Worm (Caenorhabditis elegans) whole organism, L4 larva: ENCODE measurements around the gene F56C3.3.

Experiments
- D1046.2 ChIP-seq: fragments of 200-800 bp; sonication (Bioruptor generic); IDR thresholded peaks from 2 replicates; pipeline ENCODE4 v1.3.6; 2022; ENCODE audit warnings: missing genetic modification characterization, missing compliant biosample characterization
- F10B5.3 ChIP-seq: sonication (generic microtip); optimal IDR thresholded peaks from 2 replicates; lab custom pipeline; 2016; ENCODE audit warnings: mild to moderate bottlenecking, missing genetic modification characterization, missing compliant biosample characterization
- F26F4.8 ChIP-seq: fragments of 200-800 bp; sonication (Bioruptor generic); conservative IDR thresholded peaks from 2 replicates; pipeline ENCODE4 v1.3.6; 2022; ENCODE audit warnings: missing genetic modification characterization, missing compliant biosample characterization
- T26A8.4 ChIP-seq: fragments of 200-800 bp; sonication (Bioruptor generic); IDR thresholded peaks from 2 replicates; pipeline ENCODE4 v1.3.6; 2022; ENCODE audit warnings: missing genetic modification characterization, missing compliant biosample characterization
- Y105C5A.15 ChIP-seq: fragments of 200-800 bp; sonication (Bioruptor generic); IDR thresholded peaks from 2 replicates; pipeline ENCODE4 v1.3.6; 2022; ENCODE audit warnings: missing genetic modification characterization, missing compliant biosample characterization
- ZK337.2 ChIP-seq: fragments of 200-800 bp; sonication (Bioruptor generic); IDR thresholded peaks from 2 replicates; pipeline ENCODE4 v1.3.6; 2022; ENCODE audit warnings: missing genetic modification reagents, missing genetic modification characterization, missing compliant biosample characterization
- aha-1 ChIP-seq: fragments of 150-350 bp; peaks from one replicate; lab custom pipeline; 2014; ENCODE audit warnings: missing biosample characterization, missing genetic modification characterization
- arid-1 ChIP-seq: fragments of 200-800 bp; sonication (Bioruptor generic); conservative IDR thresholded peaks from 2 replicates; pipeline ENCODE4 v1.3.6; 2022; ENCODE audit warnings: missing genetic modification reagents, missing genetic modification characterization, missing compliant biosample characterization
- ceh-20 ChIP-seq: fragments of 200-800 bp; sonication (Bioruptor generic); IDR thresholded peaks from 2 replicates; pipeline ENCODE4 v1.3.6; 2022; ENCODE audit warnings: missing genetic modification reagents, missing genetic modification characterization, missing compliant biosample characterization
- ceh-28 ChIP-seq: fragments of 150-350 bp; optimal IDR thresholded peaks from 2 replicates; lab custom pipeline; 2014; ENCODE audit warnings: missing biosample characterization, missing genetic modification reagents, missing genetic modification characterization
- ctbp-1 ChIP-seq: fragments of 200-800 bp; sonication (Bioruptor generic); IDR thresholded peaks from 2 replicates; pipeline ENCODE4 v1.3.6; 2022; ENCODE audit warnings: missing genetic modification reagents, missing genetic modification characterization, missing compliant biosample characterization
- daf-12 ChIP-seq: fragments of 150-350 bp; optimal IDR thresholded peaks from 2 replicates; lab custom pipeline; 2014; ENCODE audit warnings: missing biosample characterization, missing genetic modification reagents, missing genetic modification characterization
- daf-19 ChIP-seq: fragments of 200-800 bp; sonication (Bioruptor generic); conservative IDR thresholded peaks from 2 replicates; pipeline ENCODE4 v1.3.6; 2022; ENCODE audit warnings: missing genetic modification characterization, missing compliant biosample characterization
- dmd-6 ChIP-seq: fragments of 200-800 bp; sonication (Bioruptor generic); IDR thresholded peaks from 2 replicates; pipeline ENCODE4 v1.3.6; 2022; ENCODE audit warnings: missing genetic modification reagents, missing genetic modification characterization, missing compliant biosample characterization
- dpl-1 ChIP-seq: fragments of 150-350 bp; optimal IDR thresholded peaks from 2 replicates; lab custom pipeline; 2014; ENCODE audit warnings: missing biosample characterization, missing genetic modification reagents, missing genetic modification characterization
- duxl-1 ChIP-seq: sonication (generic microtip); optimal IDR thresholded peaks from 2 replicates; lab custom pipeline; 2016; ENCODE audit warnings: mild to moderate bottlenecking, missing genetic modification characterization, moderate library complexity, missing compliant biosample characterization; ENCODE audit not compliant: poor library complexity
- egl-27 ChIP-seq: sonication (generic microtip); optimal IDR thresholded peaks from 3 replicates; lab custom pipeline; 2017; ENCODE audit warnings: missing biosample characterization, missing genetic modification reagents, missing genetic modification characterization
- egl-43 ChIP-seq: fragments of 200-800 bp; sonication (Bioruptor generic); IDR thresholded peaks from 2 replicates; pipeline ENCODE4 v1.3.6; 2022; ENCODE audit warnings: missing genetic modification reagents, missing genetic modification characterization, missing compliant biosample characterization
- gei-8 ChIP-seq: fragments of 200-800 bp; sonication (Bioruptor generic); optimal IDR thresholded peaks from 2 replicates; lab custom pipeline; 2018; ENCODE audit warnings: mild to moderate bottlenecking, missing genetic modification characterization, missing compliant biosample characterization
- hif-1 ChIP-seq, 2 experiments: sonication (generic microtip); optimal IDR thresholded peaks; 2 replicates each; lab custom pipeline; 2016 to 2017; ENCODE audit warnings: missing compliant biosample characterization in 2 of 2, missing genetic modification characterization in 2 of 2, missing genetic modification reagents in 2 of 2, missing genotype in 2 of 2, mild to moderate bottlenecking in 1 of 2
- hlh-11 ChIP-seq: fragments of 200-800 bp; sonication (Bioruptor generic); optimal IDR thresholded peaks from 2 replicates; lab custom pipeline; 2018; ENCODE audit warnings: mild to moderate bottlenecking, missing genetic modification characterization, missing compliant biosample characterization
- jun-1 ChIP-seq: fragments of 150-350 bp; optimal IDR thresholded peaks from 2 replicates; lab custom pipeline; 2014; ENCODE audit warnings: missing biosample characterization, missing genetic modification reagents, missing genetic modification characterization
- lin-1 ChIP-seq: fragments of 200-800 bp; sonication (Bioruptor generic); IDR thresholded peaks from 2 replicates; pipeline ENCODE4 v1.3.6; 2022; ENCODE audit warnings: missing genetic modification reagents, missing genetic modification characterization, missing compliant biosample characterization
- lin-13 ChIP-seq: fragments of 150-350 bp; optimal IDR thresholded peaks from 2 replicates; lab custom pipeline; 2014; ENCODE audit warnings: missing biosample characterization, missing genetic modification reagents, missing genetic modification characterization
- lin-29 ChIP-seq: fragments of 200-800 bp; sonication (Bioruptor generic); IDR thresholded peaks from 2 replicates; pipeline ENCODE4 v1.3.6; 2022; ENCODE audit warnings: missing genetic modification reagents, missing genetic modification characterization, missing compliant biosample characterization
- lin-38 ChIP-seq: fragments of 200-800 bp; sonication (Bioruptor generic); IDR thresholded peaks from 2 replicates; pipeline ENCODE4 v1.3.6; 2022; ENCODE audit warnings: missing genetic modification reagents, missing genetic modification characterization, missing compliant biosample characterization
- mdt-29 ChIP-seq: fragments of 200-800 bp; sonication (Bioruptor generic); IDR thresholded peaks from 2 replicates; pipeline ENCODE4 v1.3.6; 2022; ENCODE audit warnings: missing genetic modification reagents, missing genetic modification characterization, missing compliant biosample characterization
- mep-1 ChIP-seq: fragments of 150-350 bp; sonication (generic microtip); optimal IDR thresholded peaks from 3 replicates; lab custom pipeline; 2014; ENCODE audit warnings: missing biosample characterization, missing genetic modification characterization
- mxl-3 ChIP-seq: fragments of 200-800 bp; sonication (Bioruptor generic); optimal IDR thresholded peaks from 2 replicates; lab custom pipeline; 2018; ENCODE audit warnings: mild to moderate bottlenecking, missing genetic modification characterization, missing compliant biosample characterization
- nhr-102 ChIP-seq: sonication (generic microtip); optimal IDR thresholded peaks from 2 replicates; lab custom pipeline; 2016; ENCODE audit warnings: mild to moderate bottlenecking, missing genetic modification characterization, moderate library complexity, missing compliant biosample characterization
- nhr-111 ChIP-seq: fragments of 200-800 bp; sonication (Bioruptor generic); optimal IDR thresholded peaks from 2 replicates; lab custom pipeline; 2018; ENCODE audit warnings: mild to moderate bottlenecking, missing genetic modification characterization, missing compliant biosample characterization
- nhr-48 ChIP-seq: sonication (generic microtip); optimal IDR thresholded peaks from 2 replicates; lab custom pipeline; 2016; ENCODE audit warnings: mild to moderate bottlenecking, missing genetic modification characterization, missing compliant biosample characterization
- nhr-77 ChIP-seq: fragments of 150-350 bp; optimal IDR thresholded peaks from 2 replicates; lab custom pipeline; 2014; ENCODE audit warnings: missing biosample characterization, missing genetic modification characterization
- php-3 ChIP-seq: fragments of 200-800 bp; sonication (Bioruptor generic); IDR thresholded peaks from 2 replicates; pipeline ENCODE4 v1.3.6; 2022; ENCODE audit warnings: missing genetic modification reagents, missing genetic modification characterization, missing compliant biosample characterization
- pqm-1 ChIP-seq: sonication (generic microtip); optimal IDR thresholded peaks from 2 replicates; lab custom pipeline; 2017; ENCODE audit warnings: missing biosample characterization, missing genetic modification characterization
- rbr-2 ChIP-seq: sonication (generic microtip); optimal IDR thresholded peaks from 2 replicates; lab custom pipeline; 2016; ENCODE audit warnings: missing genotype, missing genetic modification characterization, missing compliant biosample characterization
- sdz-12 ChIP-seq: fragments of 200-800 bp; sonication (Bioruptor generic); optimal IDR thresholded peaks from 2 replicates; lab custom pipeline; 2018; ENCODE audit warnings: mild to moderate bottlenecking, missing genetic modification characterization, missing compliant biosample characterization
- set-16 ChIP-seq: fragments of 200-800 bp; sonication (Bioruptor generic); IDR thresholded peaks from 2 replicates; pipeline ENCODE4 v1.3.6; 2022; ENCODE audit warnings: missing genetic modification reagents, missing genetic modification characterization, missing compliant biosample characterization
- skn-1 ChIP-seq: fragments of 150-350 bp; optimal IDR thresholded peaks from 2 replicates; lab custom pipeline; 2014; ENCODE audit warnings: missing biosample characterization, missing genetic modification characterization
- tra-1 ChIP-seq: fragments of 200-800 bp; sonication (Bioruptor generic); IDR thresholded peaks from 2 replicates; pipeline ENCODE4 v1.3.6; 2022; ENCODE audit warnings: missing genetic modification reagents, missing genetic modification characterization, missing compliant biosample characterization
- unc-39 ChIP-seq: sonication (generic microtip); optimal IDR thresholded peaks from 2 replicates; lab custom pipeline; 2017; ENCODE audit warnings: missing biosample characterization, missing genetic modification characterization
- unc-62 ChIP-seq, 3 experiments: fragments of 150-350 bp in 1 of 3; sonication (generic microtip); optimal IDR thresholded peaks in 2 of 3; peaks in 1 of 3; 1 replicate in 1 of 3; 2 replicates in 2 of 3; lab custom pipeline; 2014 to 2017; ENCODE audit warnings: missing biosample characterization in 3 of 3, missing genetic modification characterization in 3 of 3, missing genetic modification reagents in 3 of 3, missing genotype in 1 of 3
- zag-1 ChIP-seq: fragments of 150-350 bp; optimal IDR thresholded peaks from 2 replicates; lab custom pipeline; 2014; ENCODE audit warnings: missing biosample characterization, missing genetic modification characterization
- zip-11 ChIP-seq: fragments of 200-800 bp; sonication (Bioruptor generic); IDR thresholded peaks from 2 replicates; pipeline ENCODE4 v1.3.6; 2022; ENCODE audit warnings: missing genetic modification characterization, missing compliant biosample characterization
- zip-2 ChIP-seq: fragments of 150-350 bp; optimal IDR thresholded peaks from 2 replicates; lab custom pipeline; 2014; ENCODE audit warnings: missing biosample characterization, missing genetic modification characterization
- ztf-11 ChIP-seq: fragments of 150-350 bp; optimal IDR thresholded peaks from 2 replicates; lab custom pipeline; 2014; ENCODE audit warnings: missing biosample characterization, missing genetic modification characterization
- ztf-7 ChIP-seq: fragments of 150-350 bp; optimal IDR thresholded peaks from 2 replicates; lab custom pipeline; 2014; ENCODE audit warnings: missing biosample characterization, missing genetic modification characterization

Gene F56C3.3

DNA sequence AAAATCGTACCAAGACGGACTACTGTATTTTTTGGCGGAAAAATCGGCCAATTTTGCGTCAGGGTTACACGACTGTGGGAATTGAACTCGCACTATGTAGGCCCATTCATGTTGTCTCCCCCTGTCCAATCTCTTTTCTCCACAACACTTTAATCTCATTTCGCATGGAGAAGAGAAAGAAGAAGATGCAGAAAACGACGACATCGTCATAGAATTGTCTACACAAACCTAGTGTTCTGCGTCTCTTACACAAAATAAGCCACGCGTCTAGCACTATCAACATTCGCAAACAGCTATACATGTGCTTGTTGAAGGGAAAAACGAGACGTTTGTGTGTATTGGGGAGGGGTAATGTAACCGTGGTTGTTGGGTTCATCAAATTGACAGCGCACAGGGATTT is 35.2 kb downstream of the F56C3.3 start (continued):
- TF ChIP-seq mxl-3 (GFP tag; lab: Kevin White, UChicago) (peak; percentile 96), daf-12 (tag; lab: Kevin White, UChicago) (no peak), unc-62 (GFP tag; optimal IDR thresholded peaks at IDR 0.05 in 1 of 2; lab: Kevin White, UChicago) (peak in 1 of 2 experiments; percentile 85), unc-62 (tag; optimal IDR thresholded peaks at IDR 0.05; lab: Kevin White, UChicago) (no peak), sdz-12 (GFP tag; lab: Kevin White, UChicago) (no peak), jun-1 (tag; lab: Kevin White, UChicago) (peak; percentile 60), nhr-48 (tag; lab: Kevin White, UChicago) (peak; percentile 63)
- TF ChIP-seq, all 104 proteins: peak for 50

DNA sequence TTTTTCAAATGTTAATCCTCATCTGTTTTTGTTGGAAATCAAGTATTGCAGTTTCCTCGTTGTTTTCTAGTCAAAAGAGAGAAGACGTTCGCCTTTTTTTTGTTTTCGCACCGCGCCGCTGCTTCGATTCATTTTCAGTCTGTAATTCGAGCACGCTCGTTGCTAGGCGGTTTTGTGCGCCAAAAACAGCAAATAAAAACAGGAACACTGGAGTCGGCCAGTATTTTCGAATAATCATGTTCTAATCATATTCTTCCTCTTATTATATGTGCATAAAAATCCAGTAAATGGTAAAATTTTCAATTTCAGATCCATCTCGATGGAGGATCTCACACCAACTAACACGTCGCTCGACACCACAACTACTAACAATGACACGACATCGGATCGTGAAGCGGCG is 37.2 kb downstream of the F56C3.3 start, which contains the start of gene pdk-1:
Gene pdk-1, plus strand, starts transcription at position 301 of the 400 bp plus-strand sequence.
- TF ChIP-seq ceh-28 (no peak), rbr-2 (tag; lab: Kevin White, UChicago) (no peak), aha-1 (tag; lab: Kevin White, UChicago) (no peak), nhr-48 (tag; lab: Kevin White, UChicago) (no peak), unc-39 (tag; lab: Kevin White, UChicago) (no peak), nhr-77 (no peak), gei-8 (no peak), ZK337.2 (no peak), ctbp-1 (GFP tag; lab: Robert Waterston, UW) (no peak)

DNA sequence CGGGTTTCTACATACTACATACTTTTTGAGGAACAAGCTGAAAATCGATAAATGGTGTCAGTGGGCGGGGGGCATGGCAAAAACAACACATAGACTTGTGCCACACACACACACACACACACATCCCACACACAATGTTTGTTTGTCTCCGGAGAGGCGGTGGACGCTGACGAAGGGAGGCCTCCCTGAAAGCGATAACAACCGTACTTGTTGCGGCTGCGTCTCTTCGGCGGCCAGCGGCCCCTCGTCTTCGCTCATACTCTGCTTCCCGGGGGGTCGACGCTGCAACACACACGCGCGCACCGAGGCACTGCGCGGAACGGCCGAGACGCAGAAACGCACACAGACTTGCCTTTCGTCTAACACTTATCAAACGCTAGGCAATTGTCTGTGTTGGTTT is 38.5 kb downstream of the F56C3.3 start:
- TF ChIP-seq mdt-29 (GFP tag; lab: Robert Waterston, UW) (peak; percentile 36; the same call in 1 of the 2 replicates), egl-43 (GFP tag; lab: Robert Waterston, UW) (peak; percentile 72), duxl-1 (tag; lab: Kevin White, UChicago) (peak; percentile 43), nhr-48 (tag; lab: Kevin White, UChicago) (peak; percentile 5), mep-1 (tag; lab: Kevin White, UChicago) (peak; percentile 74), hif-1 (tag; optimal IDR thresholded peaks at IDR 0.05; lab: Kevin White, UChicago) (peak in 1 of 2 experiments; percentile 59), lin-1 (GFP tag; lab: Robert Waterston, UW) (no peak), sdz-12 (GFP tag; lab: Kevin White, UChicago) (no peak), php-3 (peak; percentile 80), Y105C5A.15 (GFP tag; lab: Robert Waterston, UW) (no peak), egl-27 (tag; lab: Kevin White, UChicago) (no peak), set-16 (GFP tag; lab: Robert Waterston, UW) (peak; percentile 98), ceh-20 (GFP tag; lab: Robert Waterston, UW) (no peak), hlh-11 (tag; lab: Kevin White, UChicago) (peak; percentile 88), zip-2 (tag; lab: Kevin White, UChicago) (no peak), ztf-11 (no peak), tra-1 (peak; percentile 69; the same call in 1 of the 2 replicates), zag-1 (tag; lab: Kevin White, UChicago) (no peak), T26A8.4 (GFP tag; lab: Robert Waterston, UW) (peak; percentile 63), lin-29 (no peak), nhr-102 (peak; percentile 33), nhr-111 (no peak), skn-1 (tag; lab: Kevin White, UChicago) (no peak), zip-11 (GFP tag; lab: Robert Waterston, UW) (no peak), arid-1 (GFP tag; lab: Robert Waterston, UW) (no peak), lin-13 (peak; percentile 16), F26F4.8 (GFP tag; lab: Robert Waterston, UW) (no peak), ctbp-1 (GFP tag; lab: Robert Waterston, UW) (peak; percentile 65; the same call in 1 of the 2 replicates), ztf-7 (tag; lab: Kevin White, UChicago) (no peak), D1046.2 (GFP tag; lab: Robert Waterston, UW) (no peak), F10B5.3 (tag; lab: Kevin White, UChicago) (no peak), lin-38 (GFP tag; lab: Robert Waterston, UW) (no peak; the same call in 1 of the 2 replicates), daf-19 (GFP tag; lab: Robert Waterston, UW) (no peak), pqm-1 (peak; percentile 25), dpl-1 (GFP tag; lab: Kevin White, UChicago) (no peak), aha-1 (tag; lab: Kevin White, UChicago) (peak; percentile 42), ceh-28 (peak; percentile 64), dmd-6 (GFP tag; lab: Robert Waterston, UW) (peak; percentile 72)
